Fruit fly (Drosophila melanogaster) whole organism, embryonic: ENCODE measurements around the gene Glut1.

Experiments used
- CG10267 ChIP-seq: fragments of 200-800 bp; sonication (Bioruptor generic); optimal IDR thresholded peaks from 2 replicates; lab custom pipeline; 2018; ENCODE audit warnings: missing biosample characterization, mild to moderate bottlenecking, missing genetic modification characterization, moderate library complexity
- CG10979 ChIP-seq: fragments of 200-800 bp; sonication (Bioruptor generic); optimal IDR thresholded peaks from 2 replicates; lab custom pipeline; 2018; ENCODE audit warnings: missing biosample characterization, mild to moderate bottlenecking, missing genetic modification characterization, moderate library complexity
- CG11504 ChIP-seq: fragments of 200-800 bp; sonication (Bioruptor generic); optimal IDR thresholded peaks from 3 replicates; lab custom pipeline; 2019; ENCODE audit warnings: missing biosample characterization, mild to moderate bottlenecking, missing genetic modification characterization, moderate library complexity
- CG12104 ChIP-seq: fragments of 200-800 bp; sonication (Bioruptor generic); optimal IDR thresholded peaks from 3 replicates; lab custom pipeline; 2016; ENCODE audit warnings: missing biosample characterization, missing genetic modification characterization
- CG12659 ChIP-seq: fragments of 200-800 bp; sonication (Bioruptor generic); optimal IDR thresholded peaks from 3 replicates; lab custom pipeline; 2017; ENCODE audit warnings: mild to moderate bottlenecking, missing biosample characterization, missing genetic modification reagents, missing genetic modification characterization
- CG13287 ChIP-seq: fragments of 200-800 bp; sonication (Bioruptor generic); IDR thresholded peaks from 2 replicates; pipeline ENCODE4 v1.3.6; 2022; ENCODE audit warnings: missing biosample characterization, missing genetic modification characterization; ENCODE audit not compliant: partially characterized antibody
- CG14710 ChIP-seq: fragments of 200-800 bp; sonication (Bioruptor generic); optimal IDR thresholded peaks from 3 replicates; lab custom pipeline; 2019; ENCODE audit warnings: missing biosample characterization, mild to moderate bottlenecking, missing genetic modification characterization, moderate library complexity
- CG15073 ChIP-seq: fragments of 200-800 bp; sonication (Bioruptor generic); optimal IDR thresholded peaks from 2 replicates; lab custom pipeline; 2016; ENCODE audit warnings: missing biosample characterization, missing genetic modification characterization
- CG1529 ChIP-seq: fragments of 200-800 bp; sonication (Bioruptor generic); optimal IDR thresholded peaks from 3 replicates; lab custom pipeline; 2018; ENCODE audit warnings: missing biosample characterization, missing genetic modification characterization
- CG17186 ChIP-seq: fragments of 200-800 bp; sonication (Bioruptor generic); optimal IDR thresholded peaks from 3 replicates; lab custom pipeline; 2017; ENCODE audit warnings: missing biosample characterization, missing genetic modification reagents, missing genetic modification characterization
- CG17361 ChIP-seq: fragments of 200-800 bp; sonication (Bioruptor generic); IDR thresholded peaks from 3 replicates; pipeline ENCODE4 v1.3.6; 2022; ENCODE audit warnings: missing biosample characterization, missing genetic modification characterization
- CG17612 ChIP-seq: fragments of 200-800 bp; sonication (Bioruptor generic); IDR thresholded peaks from 2 replicates; pipeline ENCODE4 v1.3.6; 2022; ENCODE audit warnings: missing biosample characterization, missing genetic modification characterization
- CG2678 ChIP-seq: fragments of 200-800 bp; sonication (Bioruptor generic); optimal IDR thresholded peaks from 3 replicates; lab custom pipeline; 2019; ENCODE audit warnings: missing biosample characterization, mild to moderate bottlenecking, missing genetic modification characterization, moderate library complexity
- CG2712 ChIP-seq: fragments of 200-800 bp; optimal IDR thresholded peaks from 3 replicates; lab custom pipeline; 2019; ENCODE audit warnings: missing biosample characterization, mild to moderate bottlenecking, missing genetic modification characterization, moderate library complexity
- CG31441 ChIP-seq: fragments of 200-800 bp; sonication (Bioruptor generic); IDR thresholded peaks from 2 replicates; pipeline ENCODE4 v1.3.6; 2022; ENCODE audit warnings: missing biosample characterization, missing genetic modification characterization
- CG32532 ChIP-seq: fragments of 200-800 bp; sonication (Bioruptor generic); IDR thresholded peaks from 2 replicates; pipeline ENCODE4 v1.3.6; 2022; ENCODE audit warnings: missing biosample characterization, missing genetic modification characterization
- CG32772 ChIP-seq: fragments of 200-800 bp; sonication (Bioruptor generic); IDR thresholded peaks from 2 replicates; pipeline ENCODE4 v1.3.6; 2022; ENCODE audit warnings: missing biosample characterization, missing genetic modification characterization
- CG3281 ChIP-seq: fragments of 200-800 bp; sonication (Bioruptor generic); optimal IDR thresholded peaks from 3 replicates; lab custom pipeline; 2017; ENCODE audit warnings: missing biosample characterization, mild to moderate bottlenecking, missing genetic modification characterization
- CG3838 ChIP-seq: fragments of 200-800 bp; sonication (Bioruptor generic); optimal IDR thresholded peaks from 3 replicates; lab custom pipeline; 2016; ENCODE audit warnings: missing biosample characterization, missing genetic modification characterization
- CG4424 ChIP-seq: fragments of 200-800 bp; sonication (Bioruptor generic); optimal IDR thresholded peaks from 3 replicates; lab custom pipeline; 2016; ENCODE audit warnings: missing biosample characterization, missing genetic modification characterization
- CG6654 ChIP-seq: fragments of 200-800 bp; sonication (Bioruptor generic); optimal IDR thresholded peaks from 2 replicates; lab custom pipeline; 2017; ENCODE audit warnings: missing biosample characterization, mild to moderate bottlenecking, missing genetic modification characterization
- CG6689 ChIP-seq: fragments of 200-800 bp; sonication (Bioruptor generic); IDR thresholded peaks from 2 replicates; pipeline ENCODE4 v1.3.6; 2022; ENCODE audit warnings: missing biosample characterization, missing genetic modification characterization
- CG7786 ChIP-seq: fragments of 200-800 bp; sonication (Bioruptor generic); optimal IDR thresholded peaks from 2 replicates; lab custom pipeline; 2016; ENCODE audit warnings: missing biosample characterization, missing genetic modification characterization
- CG8290 ChIP-seq, 3 experiments: fragments of 200-800 bp; sonication (Bioruptor generic); optimal IDR thresholded peaks; 2 replicates each; lab custom pipeline; 2016 to 2019; ENCODE audit warnings: missing biosample characterization in 3 of 3, missing genetic modification characterization in 3 of 3, mild to moderate bottlenecking in 2 of 3, moderate library complexity in 1 of 3
- CG9727 ChIP-seq: fragments of 200-800 bp; sonication (Bioruptor generic); optimal IDR thresholded peaks from 3 replicates; lab custom pipeline; 2017; ENCODE audit warnings: missing biosample characterization, mild to moderate bottlenecking, missing genetic modification characterization
- Dp ChIP-seq: fragments of 200-800 bp; sonication (Bioruptor generic); optimal IDR thresholded peaks from 2 replicates; lab custom pipeline; 2018; ENCODE audit warnings: missing biosample characterization, mild to moderate bottlenecking, missing genetic modification characterization, moderate library complexity
- Fer1 ChIP-seq: fragments of 200-800 bp; sonication (Bioruptor generic); optimal IDR thresholded peaks from 2 replicates; lab custom pipeline; 2017; ENCODE audit warnings: missing biosample characterization, mild to moderate bottlenecking, missing genetic modification characterization
- Hr78 ChIP-seq, 2 experiments: fragments of 200-800 bp in 1 of 2; fragments of >200 bp in 1 of 2; sonication (Bioruptor generic) in 1 of 2; optimal IDR thresholded peaks; 2 replicates each; lab custom pipeline; 2017 to 2019; ENCODE audit warnings: missing biosample characterization in 2 of 2, missing genetic modification characterization in 2 of 2, mild to moderate bottlenecking in 1 of 2, moderate library complexity in 1 of 2
- MBD-R2 ChIP-seq: fragments of 200-800 bp; sonication (Bioruptor generic); IDR thresholded peaks from 2 replicates; pipeline ENCODE4 v1.3.6; 2022; ENCODE audit warnings: missing biosample characterization, missing genetic modification characterization
- MESR4 ChIP-seq: fragments of 200-800 bp; sonication (Bioruptor generic); optimal IDR thresholded peaks from 2 replicates; lab custom pipeline; 2018; ENCODE audit warnings: missing biosample characterization, mild to moderate bottlenecking, missing genetic modification characterization, moderate library complexity
- MTF-1 ChIP-seq: fragments of 200-800 bp; sonication (Bioruptor generic); optimal IDR thresholded peaks from 2 replicates; lab custom pipeline; 2018; ENCODE audit warnings: missing biosample characterization, mild to moderate bottlenecking, missing genetic modification characterization, borderline replicate concordance
- Nf-YC ChIP-seq: fragments of 200-800 bp; optimal IDR thresholded peaks from 3 replicates; lab custom pipeline; 2019; ENCODE audit warnings: missing biosample characterization, mild to moderate bottlenecking, missing genetic modification characterization, moderate library complexity
- Pdp1 ChIP-seq, 2 experiments: fragments of 200-800 bp; sonication (Bioruptor generic); optimal IDR thresholded peaks; 3 replicates each; lab custom pipeline; 2016; ENCODE audit warnings: missing biosample characterization in 2 of 2, missing genetic modification characterization in 2 of 2, mild to moderate bottlenecking in 1 of 2, moderate library complexity in 1 of 2
- Ptx1 ChIP-seq: fragments of 200-800 bp; sonication (Bioruptor generic); IDR thresholded peaks from 2 replicates; pipeline ENCODE4 v1.3.6; 2022; ENCODE audit warnings: missing biosample characterization, missing genetic modification characterization
- abd-A ChIP-seq: fragments of 200-800 bp; sonication (Bioruptor generic); optimal IDR thresholded peaks from 3 replicates; lab custom pipeline; 2019; ENCODE audit warnings: missing biosample characterization, mild to moderate bottlenecking, missing genetic modification characterization, moderate library complexity
- bcd ChIP-seq: fragments of 200-800 bp; sonication (Bioruptor generic); optimal IDR thresholded peaks from 2 replicates; lab custom pipeline; 2017; ENCODE audit warnings: missing biosample characterization, mild to moderate bottlenecking, missing genetic modification characterization
- bsh ChIP-seq, 2 experiments: fragments of 200-800 bp; sonication (Bioruptor generic); optimal IDR thresholded peaks; 2 replicates each; lab custom pipeline; 2017 to 2018; ENCODE audit warnings: mild to moderate bottlenecking in 2 of 2, missing biosample characterization in 2 of 2, missing genetic modification characterization in 2 of 2, moderate library complexity in 1 of 2
- corto ChIP-seq: fragments of 200-800 bp; sonication (Bioruptor generic); optimal IDR thresholded peaks from 2 replicates; lab custom pipeline; 2016; ENCODE audit warnings: missing biosample characterization, mild to moderate bottlenecking, missing genetic modification characterization, moderate library complexity
- dysf ChIP-seq: fragments of 200-800 bp; sonication (Bioruptor generic); IDR thresholded peaks from 3 replicates; pipeline ENCODE4 v1.3.6; 2022; ENCODE audit warnings: missing biosample characterization, missing genetic modification characterization
- gcm ChIP-seq: fragments of 200-800 bp; sonication (Bioruptor generic); optimal IDR thresholded peaks from 2 replicates; lab custom pipeline; 2019; ENCODE audit warnings: missing biosample characterization, mild to moderate bottlenecking, missing genetic modification characterization, moderate library complexity
- grau ChIP-seq: fragments of 200-800 bp; optimal IDR thresholded peaks from 3 replicates; lab custom pipeline; 2019; ENCODE audit warnings: missing biosample characterization, mild to moderate bottlenecking, missing genetic modification characterization, moderate library complexity
- ind ChIP-seq: fragments of 200-800 bp; sonication (Bioruptor generic); optimal IDR thresholded peaks from 3 replicates; lab custom pipeline; 2016; ENCODE audit warnings: missing biosample characterization, missing genetic modification characterization
- lmd ChIP-seq: fragments of 200-800 bp; sonication (Bioruptor generic); IDR thresholded peaks from 2 replicates; pipeline ENCODE4 v1.3.6; 2022; ENCODE audit warnings: missing biosample characterization, missing genetic modification characterization
- sens ChIP-seq: fragments of 200-800 bp; sonication (Bioruptor generic); peaks from one replicate; lab custom pipeline; 2016; ENCODE audit warnings: missing biosample characterization, missing genetic modification characterization
- sob ChIP-seq: fragments of 200-800 bp; sonication (Bioruptor generic); IDR thresholded peaks from 2 replicates; pipeline ENCODE4 v1.3.6; 2022; ENCODE audit warnings: missing biosample characterization, missing genetic modification characterization
- sug ChIP-seq: fragments of 200-800 bp; optimal IDR thresholded peaks from 2 replicates; lab custom pipeline; 2019; ENCODE audit warnings: missing biosample characterization, mild to moderate bottlenecking, missing genetic modification characterization, moderate library complexity
- tap ChIP-seq: fragments of 200-800 bp; optimal IDR thresholded peaks from 3 replicates; lab custom pipeline; 2019; ENCODE audit warnings: missing biosample characterization, mild to moderate bottlenecking, missing genetic modification characterization, moderate library complexity
- wor ChIP-seq: fragments of 200-800 bp; sonication (Bioruptor generic); IDR thresholded peaks from 2 replicates; pipeline ENCODE4 v1.3.6; 2022; ENCODE audit warnings: missing biosample characterization, missing genetic modification characterization

Gene Glut1

DNA sequence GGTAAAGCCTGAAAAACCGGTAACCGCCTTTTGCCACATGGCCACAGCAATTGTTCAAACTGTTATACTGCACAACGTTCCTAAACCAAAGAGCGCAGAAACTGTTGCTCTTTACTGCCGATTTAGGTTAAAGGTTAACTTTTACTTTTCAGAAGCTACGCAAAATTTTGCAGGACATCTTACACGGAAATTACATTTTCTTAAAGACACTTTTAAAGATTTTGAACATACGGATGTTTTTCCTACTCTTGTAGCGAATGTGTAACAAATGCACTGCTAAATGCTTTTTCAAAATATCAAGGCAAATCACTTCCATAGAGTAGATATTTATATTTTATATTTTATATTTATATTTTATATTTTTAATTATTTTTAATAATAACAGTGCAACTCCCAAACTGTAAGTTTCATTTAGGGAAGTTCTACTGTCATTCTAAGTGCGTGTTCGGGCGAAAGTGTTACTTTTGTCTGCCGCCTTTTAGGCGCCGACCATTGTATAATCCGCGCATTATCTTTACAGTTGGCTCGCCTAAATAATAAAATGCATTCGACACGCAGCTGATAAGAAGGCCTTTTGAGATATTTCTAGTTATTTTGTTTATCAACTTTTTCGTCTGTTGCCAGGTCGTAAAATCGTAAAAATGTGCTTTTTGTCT is 31.5 kb upstream of the Glut1 start (continued):
- TF ChIP-seq abd-A (tag; lab: Kevin White, UChicago) (no peak), CG11504 (tag; lab: Kevin White, UChicago) (peak; percentile 59), CG31441 (GFP tag; lab: Robert Waterston, UW) (peak; percentile 58; the same call in 1 of the 2 replicates), bsh (GFP tag; optimal IDR thresholded peaks at IDR 0.05; lab: Kevin White, UChicago) (no peak), Nf-YC (no peak), CG13287 (GFP tag; lab: Robert Waterston, UW) (0 out of 2 replicates have a peak, but pooled peaks have one; percentile 0), bcd (GFP tag; lab: Kevin White, UChicago) (peak; percentile 20), CG4424 (GFP tag; lab: Kevin White, UChicago) (peak; percentile 23), lmd (GFP tag; lab: Robert Waterston, UW) (peak; percentile 32; the same call in 1 of the 2 replicates), tap (tag; lab: Kevin White, UChicago) (peak; percentile 50), ind (GFP tag; lab: Kevin White, UChicago) (peak; percentile 21), CG32772 (GFP tag; lab: Robert Waterston, UW) (peak; percentile 7; the same call in 1 of the 2 replicates), CG17361 (peak; percentile 43; the same call in 1 of the 3 replicates), dysf (GFP tag; lab: Robert Waterston, UW) (peak; percentile 48; the same call in 1 of the 3 replicates), gcm (GFP tag; lab: Kevin White, UChicago) (no peak), CG6654 (peak; percentile 15), CG12659 (GFP tag; lab: Kevin White, UChicago) (no peak), corto (no peak), Hr78 (GFP tag; optimal IDR thresholded peaks at IDR 0.05; lab: Kevin White, UChicago) (peak in 1 of 2 experiments; percentile 54), CG9727 (GFP tag; lab: Kevin White, UChicago) (peak; percentile 44), CG15073 (GFP tag; lab: Kevin White, UChicago) (no peak), CG6689 (GFP tag; lab: Robert Waterston, UW) (0 out of 2 replicates have a peak, but pooled peaks have one; percentile 30), Pdp1 (GFP tag; optimal IDR thresholded peaks at IDR 0.05; lab: Kevin White, UChicago) (peak in 1 of 2 experiments; percentile 81), CG10979 (tag; lab: Kevin White, UChicago) (peak; percentile 40), CG7786 (GFP tag; lab: Kevin White, UChicago) (no peak), Fer1 (GFP tag; lab: Kevin White, UChicago) (peak; percentile 16), CG3281 (GFP tag; lab: Kevin White, UChicago) (peak; percentile 47), MESR4 (GFP tag; lab: Kevin White, UChicago) (no peak), CG32532 (GFP tag; lab: Robert Waterston, UW) (0 out of 2 replicates have a peak, but pooled peaks have one; percentile 8), grau (tag; lab: Kevin White, UChicago) (peak; percentile 42), CG1529 (GFP tag; lab: Kevin White, UChicago) (no peak), CG17186 (GFP tag; lab: Kevin White, UChicago) (no peak), sens (GFP tag; lab: Kevin White, UChicago) (no peak), CG2678 (tag; lab: Kevin White, UChicago) (peak; percentile 70), Ptx1 (GFP tag; lab: Robert Waterston, UW) (peak; percentile 57), sug (tag; lab: Kevin White, UChicago) (no peak), CG12104 (peak; percentile 18), CG17612 (GFP tag; lab: Robert Waterston, UW) (no peak), CG3838 (no peak), CG14710 (tag; lab: Kevin White, UChicago) (peak; percentile 2), MBD-R2 (GFP tag; lab: Robert Waterston, UW) (no peak), CG8290 (GFP tag; optimal IDR thresholded peaks at IDR 0.05; lab: Kevin White, UChicago) (peak; percentile 73), CG8290 (tag; optimal IDR thresholded peaks at IDR 0.05; lab: Kevin White, UChicago) (peak in 1 of 2 experiments; percentile 32), CG10267 (tag; lab: Kevin White, UChicago) (peak; percentile 22), Dp (no peak), MTF-1 (GFP tag; lab: Kevin White, UChicago) (no peak), sob (GFP tag; lab: Robert Waterston, UW) (0 out of 2 replicates have a peak, but pooled peaks have one; percentile 7), wor (GFP tag; lab: Robert Waterston, UW) (no peak), CG2712 (peak; percentile 57)
